Worm (Caenorhabditis elegans): ENCODE results near the gene F23D12.2.

Gene F23D12.2

DNA sequence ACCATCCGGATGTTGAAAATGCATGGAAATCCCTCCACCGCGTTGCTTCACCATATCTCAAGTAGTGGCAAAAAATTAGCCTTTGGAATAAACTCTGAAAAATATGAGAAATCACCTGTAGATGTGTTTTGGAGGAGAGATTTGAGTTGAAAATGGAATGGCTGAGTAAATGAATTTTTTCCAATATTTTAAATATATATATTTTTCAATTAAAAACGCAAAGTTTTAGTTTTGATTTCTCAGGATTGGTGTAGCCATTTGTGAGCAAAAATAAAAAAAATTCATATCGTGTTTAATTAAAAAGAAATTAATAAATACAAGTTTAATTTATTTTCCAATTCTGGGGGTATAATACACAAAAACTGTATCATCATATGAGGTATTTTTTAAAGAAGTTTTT is 6.7 kb upstream of the F23D12.2 start, which contains the start of gene F23D12.1:
TSS of gene F23D12.1 (minus strand) at position 101 of the 400 bp plus-strand sequence.
- TF ChIP-seq mcd-1 (GFP tag; IDR thresholded peaks at IDR 0.05) (no peak), repo-1 (tag; optimal IDR thresholded peaks at IDR 0.05) (no peak), nfyb-1 (GFP tag; IDR thresholded peaks at IDR 0.05) (no peak), ztf-28 (GFP tag; IDR thresholded peaks at IDR 0.05) (no peak)

DNA sequence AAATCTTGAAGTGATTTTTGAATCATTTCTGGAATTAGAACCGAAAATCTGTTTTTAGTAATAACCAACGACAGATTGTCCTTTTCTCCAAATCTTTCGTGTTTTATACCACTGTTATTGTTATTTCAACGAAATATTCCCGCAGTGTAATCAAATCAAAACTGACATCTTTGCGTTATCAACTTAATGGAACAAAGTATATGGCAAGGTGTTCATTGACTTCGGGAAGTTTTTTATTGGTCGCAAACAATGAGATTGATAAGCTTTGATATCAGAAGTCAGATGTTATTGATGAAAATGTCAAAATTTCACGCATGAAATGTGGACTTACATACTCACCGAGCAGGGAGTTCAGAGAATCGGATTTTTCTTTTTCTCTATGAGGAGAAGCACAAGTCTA is 3.3 kb upstream of the F23D12.2 start, which contains the start of gene F23D12.11:
TSS of gene F23D12.11 (minus strand) at position 79 of the 400 bp plus-strand sequence.
- TF ChIP-seq mel-28 (tag; optimal IDR thresholded peaks at IDR 0.05; ENCODE audit: borderline replicate concordance) (no peak), aptf-3 (GFP tag; IDR thresholded peaks at IDR 0.05) (no peak), snpc-4 (GFP tag; optimal IDR thresholded peaks at IDR 0.05) (no peak), snpc-4 (tag; optimal IDR thresholded peaks at IDR 0.05) (no peak), aptf-2 (GFP tag; conservative IDR thresholded peaks at IDR 0.05) (no peak)

DNA sequence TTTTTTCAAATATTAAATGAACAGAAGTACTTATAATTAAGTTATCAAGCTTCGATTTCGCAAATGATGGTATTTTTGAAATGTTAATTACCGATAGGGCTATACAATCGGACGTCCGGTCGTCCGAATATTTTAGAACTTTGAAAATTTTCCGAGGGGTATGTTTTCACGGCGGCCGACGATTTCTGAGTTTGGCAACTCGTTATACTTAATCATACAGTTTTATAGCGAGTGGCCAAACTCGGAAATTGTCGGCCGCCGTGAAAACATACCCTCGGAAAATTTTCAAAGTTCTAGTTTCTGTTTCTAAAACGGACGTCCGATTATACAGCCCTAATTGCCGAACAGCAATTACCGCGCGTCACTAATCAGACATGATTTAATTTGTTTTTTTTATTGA is 2.8 kb upstream of the F23D12.2 start:
- TF ChIP-seq Y56A3A.18 (GFP tag; IDR thresholded peaks at IDR 0.05), result no peak
- no peak for TF ChIP-seq rpc-1 (optimal IDR thresholded peaks at IDR 0.05)
- TF ChIP-seq rpc-1 (tag; optimal IDR thresholded peaks at IDR 0.05), result no peak
- TF ChIP-seq snpc-4 (GFP tag; optimal IDR thresholded peaks at IDR 0.05), result no peak
- TF ChIP-seq snpc-4 (tag; optimal IDR thresholded peaks at IDR 0.05), result peak in 3 of 4 experiments; percentile 40 to 89 (median 88)
- no peak for TF ChIP-seq chd-7 (tag; optimal IDR thresholded peaks at IDR 0.05)
- no peak for TF ChIP-seq mes-4 (tag; optimal IDR thresholded peaks at IDR 0.05)

DNA sequence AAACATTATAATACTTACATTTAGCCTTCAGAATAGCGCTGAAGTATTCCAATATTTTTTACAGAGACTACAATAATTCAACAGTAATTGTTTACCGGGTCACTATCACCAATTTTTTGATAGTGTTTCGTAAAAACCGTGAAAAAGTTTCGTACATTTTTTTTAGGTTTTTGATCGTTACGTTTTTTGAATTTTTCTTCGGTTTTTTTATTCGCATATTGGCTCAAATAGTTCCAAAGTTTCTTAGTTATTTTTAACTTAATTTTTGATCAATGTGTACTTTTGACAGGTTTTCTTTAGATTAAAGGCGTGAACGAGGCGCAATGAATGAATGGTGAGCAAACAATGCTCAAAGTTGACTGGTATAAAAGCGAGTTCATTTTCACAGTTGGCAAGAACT is 1.7 kb upstream of the F23D12.2 start, which contains the start of gene fipr-3:
TSS of gene fipr-3 (plus strand) at position 301 of the 400 bp plus-strand sequence.
- TF ChIP-seq nhr-120 (GFP tag; IDR thresholded peaks at IDR 0.05) (no peak), ztf-18 (tag; optimal IDR thresholded peaks at IDR 0.05) (no peak), athp-1 (tag; optimal IDR thresholded peaks at IDR 0.05) (no peak), bed-2 (GFP tag; IDR thresholded peaks at IDR 0.05) (no peak), ccch-3 (GFP tag; optimal IDR thresholded peaks at IDR 0.05) (no peak), snpc-4 (GFP tag; optimal IDR thresholded peaks at IDR 0.05) (no peak), snpc-4 (tag; optimal IDR thresholded peaks at IDR 0.05) (no peak), Y53F4B.3 (GFP tag; IDR thresholded peaks at IDR 0.05) (no peak), ztf-28 (GFP tag; IDR thresholded peaks at IDR 0.05) (no peak), unc-62 (GFP tag; optimal IDR thresholded peaks at IDR 0.05) (no peak), ztf-26 (tag; optimal IDR thresholded peaks at IDR 0.05) (no peak)

DNA sequence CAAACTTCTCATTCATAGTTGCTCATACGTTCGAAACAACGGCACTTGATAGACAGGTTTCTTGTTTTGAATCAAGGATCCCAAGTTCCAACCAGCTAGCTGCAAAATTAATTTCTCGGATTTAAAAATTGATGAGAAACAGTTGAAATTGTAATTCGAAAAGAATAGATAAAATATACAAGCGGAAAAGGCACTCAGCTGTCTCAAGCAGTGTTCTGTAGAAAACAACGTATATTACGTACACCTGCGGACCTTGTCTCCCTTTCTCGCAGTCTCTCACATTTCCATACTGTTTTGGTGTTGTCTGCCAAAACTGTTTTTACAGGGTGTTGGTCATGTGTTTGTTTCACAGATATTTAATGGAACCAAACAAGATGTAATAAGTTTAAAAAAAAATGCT is 5.7 kb downstream of the F23D12.2 start, which contains the start of gene F23D12.10:
TSS of gene F23D12.10 (minus strand) at position 101 of the 400 bp plus-strand sequence.
- TF ChIP-seq cebp-2 (GFP tag; IDR thresholded peaks at IDR 0.05) (no peak), lin-40 (tag; optimal IDR thresholded peaks at IDR 0.05) (no peak), mes-4 (tag; optimal IDR thresholded peaks at IDR 0.05) (no peak), ceh-27 (GFP tag; optimal IDR thresholded peaks at IDR 0.05) (no peak), Y79H2A.3 (GFP tag; conservative IDR thresholded peaks at IDR 0.05) (no peak), ceh-79 (tag; optimal IDR thresholded peaks at IDR 0.05) (no peak), K11D2.4 (GFP tag; IDR thresholded peaks at IDR 0.05) (no peak)

DNA sequence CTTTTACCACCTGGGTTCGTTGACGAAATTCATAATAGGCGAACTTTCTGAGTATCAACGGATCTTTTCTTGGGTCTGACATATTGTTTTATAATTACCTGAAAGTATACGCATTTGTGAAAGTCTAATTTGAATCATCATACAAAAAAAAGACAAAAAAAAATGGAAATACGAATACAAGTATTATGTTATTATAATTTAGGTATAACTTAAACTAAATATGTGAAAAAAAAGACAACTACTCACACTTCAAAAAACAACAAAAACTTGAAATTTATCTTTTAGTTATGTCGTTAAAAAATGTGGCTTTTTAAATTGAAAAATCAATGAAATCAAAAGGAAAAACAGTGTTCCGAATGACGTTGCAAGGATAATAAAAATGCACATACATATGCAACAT is 8.6 kb downstream of the F23D12.2 start, which contains the start of gene fbxa-179:
TSS of gene fbxa-179 (minus strand) at position 101 of the 400 bp plus-strand sequence.
- TF ChIP-seq snpc-1.1 (tag; optimal IDR thresholded peaks at IDR 0.05; ENCODE audit: insufficient read depth) (no peak), aptf-3 (GFP tag; IDR thresholded peaks at IDR 0.05) (no peak)

DNA sequence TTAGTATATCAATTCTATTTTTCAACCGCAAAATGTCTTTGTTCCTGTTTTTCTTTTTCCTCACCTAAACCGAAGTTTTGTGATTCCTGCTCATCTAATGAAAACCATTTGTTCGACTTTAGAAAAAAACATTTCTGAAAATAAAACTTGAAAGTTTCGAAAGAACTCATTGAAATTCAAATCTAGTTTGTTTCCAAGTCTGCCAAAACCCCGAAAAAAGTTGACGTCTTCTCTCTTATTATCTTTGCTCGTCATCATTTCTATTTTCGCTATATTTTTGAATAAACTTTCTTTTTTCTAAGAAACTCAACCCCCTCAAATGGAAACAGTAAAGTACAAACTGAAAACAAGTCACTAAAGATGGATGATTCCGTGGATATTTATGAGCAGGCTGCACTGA is 15.6 kb downstream of the F23D12.2 start, which contains the start of gene frpr-17:
TSS of gene frpr-17 (plus strand) at position 301 of the 400 bp plus-strand sequence.
- TF ChIP-seq chd-7 (tag; optimal IDR thresholded peaks at IDR 0.05), result no peak
- no peak for TF ChIP-seq athp-1 (tag; optimal IDR thresholded peaks at IDR 0.05)
- TF ChIP-seq nhr-27 (tag; optimal IDR thresholded peaks at IDR 0.05), result no peak
- TF ChIP-seq sptf-2 (GFP tag; optimal IDR thresholded peaks at IDR 0.05), result no peak
- no peak for TF ChIP-seq B0035.1 (tag; optimal IDR thresholded peaks at IDR 0.05)
- no peak for TF ChIP-seq ceh-79 (tag; optimal IDR thresholded peaks at IDR 0.05)
- no peak for TF ChIP-seq F49E8.2 (tag; optimal IDR thresholded peaks at IDR 0.05; ENCODE audit: insufficient read depth)
- TF ChIP-seq lsl-1 (GFP tag; optimal IDR thresholded peaks at IDR 0.05), result no peak
- no peak for TF ChIP-seq snpc-3.4 (tag; optimal IDR thresholded peaks at IDR 0.05)
- no peak for TF ChIP-seq zfh-2 (GFP tag; conservative IDR thresholded peaks at IDR 0.05)
- TF ChIP-seq madf-6 (GFP tag; IDR thresholded peaks at IDR 0.05), result no peak
- TF ChIP-seq lsy-27 (tag; optimal IDR thresholded peaks at IDR 0.05; ENCODE audit: borderline replicate concordance, insufficient read depth), result no peak

Data from whole organism, young adult.